Fruit fly (Drosophila melanogaster) whole organism, adult: Measurements from ENCODE around the gene Nlg4.
A peak's percentile ranks its signal among the peaks of the same experiment; 100 is the strongest.

ENCODE experiments used
- CG11617 ChIP-seq: fragments of 200-800 bp; sonication (Bioruptor generic); optimal IDR thresholded peaks from 2 replicates; lab custom pipeline; 2017; ENCODE audit warnings: mild to moderate bottlenecking, missing biosample characterization, missing genetic modification reagents, missing genetic modification characterization
- CG12768 ChIP-seq: fragments of 200-800 bp; sonication (Bioruptor generic); optimal IDR thresholded peaks from 2 replicates; lab custom pipeline; 2017; ENCODE audit warnings: missing biosample characterization, missing genetic modification characterization, mild to moderate bottlenecking, moderate library complexity, missing genetic modification reagents
- CG14711 ChIP-seq: fragments of 200-800 bp; sonication (Bioruptor generic); optimal IDR thresholded peaks from 2 replicates; lab custom pipeline; 2018; ENCODE audit warnings: missing biosample characterization, mild to moderate bottlenecking, missing genetic modification characterization, moderate library complexity
- CG33017 ChIP-seq: fragments of 200-800 bp; sonication (Bioruptor generic); optimal IDR thresholded peaks from 2 replicates; lab custom pipeline; 2018; ENCODE audit warnings: missing biosample characterization, mild to moderate bottlenecking, missing genetic modification characterization, moderate library complexity
- CG5204 ChIP-seq: fragments of 200-800 bp; sonication (Bioruptor generic); optimal IDR thresholded peaks from 2 replicates; lab custom pipeline; 2016; ENCODE audit warnings: missing biosample characterization, missing genetic modification characterization
- CG7101 ChIP-seq: fragments of 200-800 bp; sonication (Bioruptor generic); optimal IDR thresholded peaks from 2 replicates; lab custom pipeline; 2018; ENCODE audit warnings: missing biosample characterization, mild to moderate bottlenecking, missing genetic modification characterization, moderate library complexity
- Crg-1 ChIP-seq: fragments of 200-800 bp; sonication (Bioruptor generic); optimal IDR thresholded peaks from 2 replicates; lab custom pipeline; 2016; ENCODE audit warnings: missing biosample characterization, missing genetic modification characterization
- Mnt ChIP-seq: fragments of 200-800 bp; sonication (Bioruptor generic); optimal IDR thresholded peaks from 2 replicates; lab custom pipeline; 2016; ENCODE audit warnings: missing biosample characterization, mild to moderate bottlenecking, missing genetic modification characterization
- cic ChIP-seq: fragments of 200-800 bp; sonication (Bioruptor generic); optimal IDR thresholded peaks from 2 replicates; lab custom pipeline; 2017; ENCODE audit warnings: missing biosample characterization, mild to moderate bottlenecking, missing genetic modification characterization, moderate library complexity
- cnc ChIP-seq, 2 experiments: fragments of >200 bp; optimal IDR thresholded peaks; 2 replicates each; lab custom pipeline; 2017
- kay ChIP-seq: fragments of 200-800 bp; sonication (Bioruptor generic); peaks from one replicate; lab custom pipeline; 2016; ENCODE audit warnings: missing biosample characterization, missing genetic modification characterization, borderline replicate concordance
- pad ChIP-seq: fragments of 200-800 bp; sonication (Bioruptor generic); optimal IDR thresholded peaks from 3 replicates; lab custom pipeline; 2017; ENCODE audit warnings: missing biosample characterization, missing genetic modification characterization, mild to moderate bottlenecking, moderate library complexity, missing genetic modification reagents
- tj ChIP-seq: fragments of 200-800 bp; sonication (Bioruptor generic); optimal IDR thresholded peaks from 3 replicates; lab custom pipeline; 2017; ENCODE audit warnings: missing biosample characterization, mild to moderate bottlenecking, missing genetic modification characterization, moderate library complexity
- toe ChIP-seq: fragments of 200-800 bp; sonication (Bioruptor generic); optimal IDR thresholded peaks from 2 replicates; lab custom pipeline; 2016; ENCODE audit warnings: missing biosample characterization, missing genetic modification characterization

Nlg4 gene

DNA sequence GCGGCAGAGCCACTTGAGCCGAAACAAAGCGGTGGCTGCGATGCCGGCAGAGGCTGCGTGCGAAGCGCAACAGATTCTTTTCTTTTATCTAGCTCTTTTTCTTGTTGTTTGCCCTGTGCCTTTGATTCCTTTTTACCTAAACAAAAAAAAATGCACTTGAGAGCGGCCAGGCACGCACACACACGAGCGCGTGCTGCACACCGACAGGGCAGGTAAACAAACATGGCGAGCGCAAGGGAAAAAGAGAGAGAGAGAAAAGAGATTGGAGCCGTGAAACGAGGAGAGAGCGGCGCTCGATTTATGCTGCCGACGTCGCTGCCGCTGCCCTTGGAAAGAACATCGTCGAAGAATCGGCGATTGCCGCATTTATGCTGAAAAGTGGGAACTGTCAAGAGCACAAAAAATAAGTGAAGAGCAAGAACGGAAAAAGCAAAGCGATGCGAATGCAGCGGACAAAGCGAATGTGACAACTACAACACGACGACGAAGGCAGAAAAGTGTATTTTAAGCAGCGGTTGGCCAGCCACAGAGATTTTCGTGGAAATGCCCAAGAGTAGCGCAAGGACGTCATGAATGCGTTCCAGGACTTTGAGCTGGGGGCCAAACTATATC lies 88.4 kb downstream of the Nlg4 start:
- TF ChIP-seq tj (GFP tag; lab: Kevin White, UChicago) (peak; percentile 95), CG14711 (no peak)

DNA sequence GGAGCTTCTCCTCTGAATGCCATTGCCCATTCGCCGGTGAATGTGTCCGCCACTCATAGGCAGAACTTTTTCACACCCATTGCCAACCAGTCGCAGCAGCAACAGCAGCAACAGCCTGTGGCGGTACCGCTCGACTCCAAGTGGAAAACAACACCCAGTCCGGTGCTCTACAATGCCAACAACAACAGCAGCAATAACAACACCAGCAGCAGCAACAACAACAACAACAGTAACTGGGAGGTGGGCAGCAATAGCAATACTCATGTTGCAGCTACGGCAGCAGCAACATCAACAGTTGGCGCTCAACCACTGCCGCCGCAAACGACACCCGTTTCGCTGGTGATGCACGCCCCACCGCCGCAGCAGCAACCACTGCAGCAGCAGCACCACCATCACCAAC lies 89.1 kb downstream of the Nlg4 start:
- TF ChIP-seq kay (GFP tag; lab: Kevin White, UChicago) = no peak
- no peak for TF ChIP-seq CG7101 (tag; lab: Kevin White, UChicago)
- no peak for TF ChIP-seq cnc (optimal IDR thresholded peaks at IDR 0.05; lab: Kevin White, UChicago)
- no peak for TF ChIP-seq CG14711
- no peak for TF ChIP-seq CG11617 (GFP tag; lab: Kevin White, UChicago)
- TF ChIP-seq tj (GFP tag; lab: Kevin White, UChicago) = no peak
- TF ChIP-seq CG12768 (GFP tag; lab: Kevin White, UChicago) = no peak
- no peak for TF ChIP-seq CG5204 (GFP tag; lab: Kevin White, UChicago)
- TF ChIP-seq pad (GFP tag; lab: Kevin White, UChicago) = no peak
- no peak for TF ChIP-seq Crg-1 (GFP tag; lab: Kevin White, UChicago)
- no peak for TF ChIP-seq Mnt (GFP tag; lab: Kevin White, UChicago)
- TF ChIP-seq CG33017 (tag; lab: Kevin White, UChicago) = no peak
- TF ChIP-seq toe = no peak
- TF ChIP-seq cic (GFP tag; lab: Kevin White, UChicago) = no peak
